Fruit fly (Drosophila melanogaster) whole organism, embryonic: ENCODE measurements around the gene P5cr-2.

Experiments used
- CG10147 ChIP-seq: fragments of 200-800 bp; sonication (Bioruptor generic); optimal IDR thresholded peaks from 2 replicates; lab custom pipeline; 2019; ENCODE audit warnings: missing biosample characterization, mild to moderate bottlenecking, missing genetic modification characterization, moderate library complexity
- CG10366 ChIP-seq: fragments of 200-800 bp; sonication (Bioruptor generic); IDR thresholded peaks from 2 replicates; pipeline ENCODE4 v1.3.6; 2022; ENCODE audit warnings: missing biosample characterization, missing genetic modification characterization
- CG11398 ChIP-seq: fragments of 200-800 bp; sonication (Bioruptor generic); optimal IDR thresholded peaks from 2 replicates; lab custom pipeline; 2016; ENCODE audit warnings: missing biosample characterization, missing genetic modification characterization
- CG1233 ChIP-seq: fragments of 200-800 bp; sonication (Bioruptor generic); optimal IDR thresholded peaks from 4 replicates; lab custom pipeline; 2018; ENCODE audit warnings: missing biosample characterization, mild to moderate bottlenecking, missing genetic modification characterization
- CG12659 ChIP-seq: fragments of 200-800 bp; sonication (Bioruptor generic); optimal IDR thresholded peaks from 3 replicates; lab custom pipeline; 2017; ENCODE audit warnings: mild to moderate bottlenecking, missing biosample characterization, missing genetic modification reagents, missing genetic modification characterization
- CG12769 ChIP-seq: fragments of 200-800 bp; sonication (Bioruptor generic); optimal IDR thresholded peaks from 2 replicates; lab custom pipeline; 2019; ENCODE audit warnings: missing biosample characterization, mild to moderate bottlenecking, missing genetic modification characterization, moderate library complexity
- CG13624 ChIP-seq: fragments of 200-800 bp; sonication (Bioruptor generic); optimal IDR thresholded peaks from 2 replicates; lab custom pipeline; 2016; ENCODE audit warnings: missing biosample characterization, missing genetic modification characterization
- CG15696 ChIP-seq: fragments of 200-800 bp; sonication (Bioruptor generic); optimal IDR thresholded peaks from 2 replicates; lab custom pipeline; 2019; ENCODE audit warnings: missing biosample characterization, mild to moderate bottlenecking, missing genetic modification characterization, moderate library complexity
- CG16779 ChIP-seq: fragments of 200-800 bp; sonication (Bioruptor generic); IDR thresholded peaks from 2 replicates; pipeline ENCODE4 v1.3.6; 2022; ENCODE audit warnings: missing biosample characterization, missing genetic modification characterization
- CG16815 ChIP-seq: fragments of 200-800 bp; sonication (Bioruptor generic); optimal IDR thresholded peaks from 3 replicates; lab custom pipeline; 2017; ENCODE audit warnings: missing biosample characterization, mild to moderate bottlenecking, missing genetic modification characterization
- CG17359 ChIP-seq: fragments of 200-800 bp; sonication (Bioruptor generic); optimal IDR thresholded peaks from 3 replicates; lab custom pipeline; 2018; ENCODE audit warnings: missing biosample characterization, mild to moderate bottlenecking, missing genetic modification characterization, moderate library complexity
- CG17361 ChIP-seq: fragments of 200-800 bp; sonication (Bioruptor generic); IDR thresholded peaks from 3 replicates; pipeline ENCODE4 v1.3.6; 2022; ENCODE audit warnings: missing biosample characterization, missing genetic modification characterization
- CG18476 ChIP-seq: fragments of 200-800 bp; sonication (Bioruptor generic); optimal IDR thresholded peaks from 2 replicates; lab custom pipeline; 2016; ENCODE audit warnings: missing biosample characterization, mild to moderate bottlenecking, missing genetic modification characterization
- CG2889 ChIP-seq: fragments of 200-800 bp; sonication (Bioruptor generic); IDR thresholded peaks from 3 replicates; pipeline ENCODE4 v1.3.6; 2022; ENCODE audit warnings: missing biosample characterization, missing genetic modification characterization
- CG31224 ChIP-seq: fragments of 200-800 bp; sonication (Bioruptor generic); IDR thresholded peaks from 2 replicates; pipeline ENCODE4 v1.3.6; 2022; ENCODE audit warnings: missing biosample characterization, missing genetic modification characterization
- CG3163 ChIP-seq: fragments of 200-800 bp; sonication (Bioruptor generic); optimal IDR thresholded peaks from 3 replicates; lab custom pipeline; 2016; ENCODE audit warnings: missing biosample characterization, missing genetic modification characterization
- CG34376 ChIP-seq: fragments of 200-800 bp; sonication (Bioruptor generic); optimal IDR thresholded peaks from 2 replicates; lab custom pipeline; 2018; ENCODE audit warnings: missing biosample characterization, mild to moderate bottlenecking, missing genetic modification characterization
- CG4854 ChIP-seq: fragments of 200-800 bp; sonication (Bioruptor generic); optimal IDR thresholded peaks from 2 replicates; lab custom pipeline; 2016; ENCODE audit warnings: missing biosample characterization, missing genetic modification characterization, inconsistent platforms
- CG6813 ChIP-seq: fragments of 200-800 bp; sonication (Bioruptor generic); optimal IDR thresholded peaks from 2 replicates; lab custom pipeline; 2017; ENCODE audit warnings: missing biosample characterization, missing genetic modification characterization, mild to moderate bottlenecking, moderate library complexity, missing genetic modification reagents
- CG7963 ChIP-seq: fragments of 200-800 bp; sonication (Bioruptor generic); IDR thresholded peaks from 3 replicates; pipeline ENCODE4 v1.3.6; 2022; ENCODE audit warnings: missing biosample characterization, missing genetic modification characterization; ENCODE audit not compliant: partially characterized antibody
- CG8924 ChIP-seq: fragments of 200-800 bp; optimal IDR thresholded peaks from 3 replicates; lab custom pipeline; 2019; ENCODE audit warnings: missing biosample characterization, mild to moderate bottlenecking, missing genetic modification characterization, moderate library complexity
- CG9215 ChIP-seq: fragments of 200-800 bp; sonication (Bioruptor generic); IDR thresholded peaks from 2 replicates; pipeline ENCODE4 v1.3.6; 2022; ENCODE audit warnings: missing biosample characterization, missing genetic modification characterization
- Deaf1 ChIP-seq: fragments of 200-800 bp; optimal IDR thresholded peaks from 3 replicates; lab custom pipeline; 2019; ENCODE audit warnings: missing biosample characterization, mild to moderate bottlenecking, missing genetic modification characterization, moderate library complexity
- GATAe ChIP-seq: fragments of 200-800 bp; sonication (Bioruptor generic); conservative IDR thresholded peaks from 2 replicates; pipeline ENCODE4 v1.3.6; 2022; ENCODE audit warnings: missing biosample characterization, missing genetic modification characterization
- Hand ChIP-seq: fragments of 200-800 bp; sonication (Bioruptor generic); optimal IDR thresholded peaks from 2 replicates; lab custom pipeline; 2017; ENCODE audit warnings: mild to moderate bottlenecking, missing biosample characterization, missing genetic modification reagents, missing genetic modification characterization
- Hey ChIP-seq: fragments of 200-800 bp; sonication (Bioruptor generic); optimal IDR thresholded peaks from 3 replicates; lab custom pipeline; 2018; ENCODE audit warnings: missing biosample characterization, mild to moderate bottlenecking, missing genetic modification characterization
- Hmx ChIP-seq: fragments of 200-800 bp; sonication (Bioruptor generic); optimal IDR thresholded peaks from 2 replicates; lab custom pipeline; 2016; ENCODE audit warnings: missing biosample characterization, missing genetic modification characterization
- Hsf ChIP-seq: fragments of 200-800 bp; sonication (Bioruptor generic); optimal IDR thresholded peaks from 3 replicates; lab custom pipeline; 2016; ENCODE audit warnings: missing biosample characterization, missing genetic modification characterization
- Rfx ChIP-seq: fragments of 200-800 bp; sonication (Bioruptor generic); IDR thresholded peaks from 2 replicates; pipeline ENCODE4 v1.3.6; 2022; ENCODE audit warnings: missing biosample characterization, missing genetic modification characterization
- Scr ChIP-seq: fragments of 200-800 bp; sonication (Bioruptor generic); IDR thresholded peaks from 2 replicates; pipeline ENCODE4 v1.3.6; 2022; ENCODE audit warnings: missing biosample characterization, missing genetic modification characterization; ENCODE audit not compliant: partially characterized antibody
- Ssrp ChIP-seq: fragments of 200-800 bp; sonication (Bioruptor generic); optimal IDR thresholded peaks from 2 replicates; lab custom pipeline; 2018; ENCODE audit warnings: missing biosample characterization, mild to moderate bottlenecking, missing genetic modification characterization, moderate library complexity
- Vsx1 ChIP-seq: fragments of 200-800 bp; sonication (Bioruptor generic); optimal IDR thresholded peaks from 2 replicates; lab custom pipeline; 2017; ENCODE audit warnings: missing biosample characterization, mild to moderate bottlenecking, missing genetic modification characterization, missing genetic modification reagents
- ara ChIP-seq: fragments of 200-800 bp; sonication (Bioruptor generic); IDR thresholded peaks from 2 replicates; pipeline ENCODE4 v1.3.6; 2022; ENCODE audit warnings: missing biosample characterization, missing genetic modification characterization
- bowl ChIP-seq: fragments of 200-800 bp; sonication (Bioruptor generic); IDR thresholded peaks from 2 replicates; pipeline ENCODE4 v1.3.6; 2022; ENCODE audit warnings: missing biosample characterization, missing genetic modification characterization
- crc ChIP-seq: fragments of 200-800 bp; sonication (Bioruptor generic); optimal IDR thresholded peaks from 2 replicates; lab custom pipeline; 2016; ENCODE audit warnings: missing biosample characterization, missing genetic modification characterization
- crol ChIP-seq: fragments of 200-800 bp; sonication (Bioruptor generic); IDR thresholded peaks from 2 replicates; pipeline ENCODE4 v1.3.6; 2022; ENCODE audit warnings: missing biosample characterization, missing genetic modification characterization
- en ChIP-seq: fragments of 200-800 bp; sonication (Bioruptor generic); optimal IDR thresholded peaks from 2 replicates; lab custom pipeline; 2016; ENCODE audit warnings: missing biosample characterization, missing genetic modification characterization
- esg ChIP-seq: fragments of 200-800 bp; sonication (Bioruptor generic); conservative IDR thresholded peaks from 2 replicates; pipeline ENCODE4 v1.3.6; 2022; ENCODE audit warnings: missing biosample characterization, missing genetic modification characterization
- gce ChIP-seq: fragments of 200-800 bp; sonication (Bioruptor generic); IDR thresholded peaks from 3 replicates; pipeline ENCODE4 v1.3.6; 2022; ENCODE audit warnings: missing biosample characterization, missing genetic modification characterization
- hb ChIP-seq: fragments of 200-800 bp; sonication (Bioruptor generic); IDR thresholded peaks from 3 replicates; pipeline ENCODE4 v1.3.6; 2022; ENCODE audit warnings: missing biosample characterization, missing genetic modification characterization; ENCODE audit not compliant: partially characterized antibody
- hkb ChIP-seq, 2 experiments: fragments of 200-800 bp in 1 of 2; fragments of >200 bp in 1 of 2; sonication (Bioruptor generic) in 1 of 2; IDR thresholded peaks in 1 of 2; optimal IDR thresholded peaks in 1 of 2; 2 replicates each; pipeline versions ENCODE4 v1.3.6 to Lab custom; 2017 to 2022; ENCODE audit warnings: missing biosample characterization in 1 of 2, missing genetic modification characterization in 1 of 2
- jing ChIP-seq: fragments of 200-800 bp; sonication (Bioruptor generic); optimal IDR thresholded peaks from 2 replicates; lab custom pipeline; 2018; ENCODE audit warnings: missing biosample characterization, mild to moderate bottlenecking, missing genetic modification characterization
- lmd ChIP-seq: fragments of 200-800 bp; sonication (Bioruptor generic); IDR thresholded peaks from 2 replicates; pipeline ENCODE4 v1.3.6; 2022; ENCODE audit warnings: missing biosample characterization, missing genetic modification characterization
- org-1 ChIP-seq: fragments of 200-800 bp; sonication (Bioruptor generic); optimal IDR thresholded peaks from 2 replicates; lab custom pipeline; 2017; ENCODE audit warnings: missing biosample characterization, missing genetic modification characterization
- pros ChIP-seq: fragments of 200-800 bp; sonication (Bioruptor generic); optimal IDR thresholded peaks from 3 replicates; lab custom pipeline; 2019; ENCODE audit warnings: missing biosample characterization, mild to moderate bottlenecking, missing genetic modification characterization, moderate library complexity
- row ChIP-seq: fragments of 200-800 bp; sonication (Bioruptor generic); IDR thresholded peaks from 3 replicates; pipeline ENCODE4 v1.3.6; 2022; ENCODE audit warnings: missing biosample characterization, missing genetic modification characterization
- stc ChIP-seq: fragments of 200-800 bp; sonication (Bioruptor generic); IDR thresholded peaks from 2 replicates; pipeline ENCODE4 v1.3.6; 2022; ENCODE audit warnings: missing biosample characterization, missing genetic modification characterization
- tgo ChIP-seq: fragments of 200-800 bp; sonication (Bioruptor generic); IDR thresholded peaks from 3 replicates; pipeline ENCODE4 v1.3.6; 2022; ENCODE audit warnings: missing biosample characterization, missing genetic modification characterization
- twi ChIP-seq: fragments of 200-800 bp; optimal IDR thresholded peaks from 2 replicates; lab custom pipeline; 2019; ENCODE audit warnings: missing biosample characterization, mild to moderate bottlenecking, missing genetic modification characterization, moderate library complexity
- tx ChIP-seq: fragments of 200-800 bp; sonication (Bioruptor generic); optimal IDR thresholded peaks from 2 replicates; lab custom pipeline; 2016; ENCODE audit warnings: missing biosample characterization, missing genetic modification characterization

Gene P5cr-2

dm6 chr3R:17535106-17535764, 620 bp downstream of the P5cr-2 start (continued):
- TF ChIP-seq CG18476 (no peak), CG15696 (tag; lab: Kevin White, UChicago) (no peak), lmd (GFP tag; lab: Robert Waterston, UW) (peak; percentile 28; the same call in 1 of the 2 replicates), stc (GFP tag; lab: Robert Waterston, UW) (no peak), CG7963 (no peak), twi (no peak), bowl (GFP tag; lab: Robert Waterston, UW) (no peak), esg (GFP tag; lab: Robert Waterston, UW) (no peak), CG16779 (GFP tag; lab: Robert Waterston, UW) (no peak), CG17361 (GFP tag; lab: Robert Waterston, UW) (peak; percentile 77), hb (no peak), gce (GFP tag; lab: Robert Waterston, UW) (no peak), org-1 (GFP tag; lab: Kevin White, UChicago) (peak; percentile 41), Scr (GFP tag; lab: Robert Waterston, UW) (no peak), CG9215 (GFP tag; lab: Robert Waterston, UW) (no peak), Hand (GFP tag; lab: Kevin White, UChicago) (peak; percentile 40), CG10366 (GFP tag; lab: Robert Waterston, UW) (no peak), row (peak; percentile 57), CG2889 (GFP tag; lab: Robert Waterston, UW) (no peak), crol (GFP tag; lab: Robert Waterston, UW) (peak; percentile 91), CG13624 (no peak), jing (no peak), CG31224 (no peak), ara (GFP tag; lab: Robert Waterston, UW) (no peak), CG1233 (GFP tag; lab: Kevin White, UChicago) (no peak), Rfx (peak; percentile 33; the same call in 1 of the 2 replicates), CG11398 (GFP tag; lab: Kevin White, UChicago) (no peak), Ssrp (tag; lab: Kevin White, UChicago) (peak; percentile 45), CG16815 (GFP tag; lab: Kevin White, UChicago) (no peak), tgo (GFP tag; lab: Robert Waterston, UW) (no peak), CG17359 (peak; percentile 20), CG6813 (peak; percentile 8), Vsx1 (GFP tag; lab: Kevin White, UChicago) (no peak), crc (no peak), CG34376 (GFP tag; lab: Kevin White, UChicago) (peak; percentile 39), CG12769 (tag; lab: Kevin White, UChicago) (no peak), CG12659 (GFP tag; lab: Kevin White, UChicago) (peak; percentile 4), Hsf (GFP tag; lab: Kevin White, UChicago) (no peak), Deaf1 (tag; lab: Kevin White, UChicago) (peak; percentile 45), Hmx (GFP tag; lab: Kevin White, UChicago) (no peak), GATAe (GFP tag; lab: Robert Waterston, UW) (peak; percentile 89), tx (GFP tag; lab: Kevin White, UChicago) (no peak), hkb (optimal IDR thresholded peaks at IDR 0.05; lab: Kevin White, UChicago) (no peak), hkb (GFP tag; IDR thresholded peaks at IDR 0.05; lab: Robert Waterston, UW) (0 out of 2 replicates have a peak, but pooled peaks have one; percentile 6), CG3163 (GFP tag; lab: Kevin White, UChicago) (no peak), en (GFP tag; lab: Kevin White, UChicago) (no peak), pros (GFP tag; lab: Kevin White, UChicago) (no peak), Hey (peak; percentile 55), CG4854 (no peak), CG8924 (tag; lab: Kevin White, UChicago) (peak; percentile 83), CG10147 (GFP tag; lab: Kevin White, UChicago) (peak; percentile 2)
